Fruit fly (Drosophila melanogaster) Kc167 (cell line): ENCODE results near the gene Vajk1.

Experiments
- Myc ChIP-seq: fragments of >200 bp; optimal IDR thresholded peaks from 2 replicates; lab custom pipeline; 2017; ENCODE audit warnings: missing external identifiers
- h ChIP-seq: fragments of >200 bp; optimal IDR thresholded peaks from 3 replicates; lab custom pipeline; 2018; ENCODE audit warnings: missing external identifiers
- psq ChIP-seq: fragments of >200 bp; optimal IDR thresholded peaks from 2 replicates; lab custom pipeline; 2017; ENCODE audit warnings: missing external identifiers
- ttk ChIP-seq: sonication (Bioruptor generic); optimal IDR thresholded peaks from 2 replicates; lab custom pipeline; 2017; ENCODE audit warnings: missing external identifiers

dm6 chr2L:13893439-13893838 lies 29.9 kb downstream of the Vajk1 start:
- TF ChIP-seq psq, result no peak
- TF ChIP-seq Myc, result no peak
- TF ChIP-seq ttk, result no peak
- TF ChIP-seq h (lab: Kevin White, UChicago), result no peak
